Worm (Caenorhabditis elegans) whole organism, L1 larva: ENCODE data around the gene srj-39.

Experiments used
- nhr-11 ChIP-seq: fragments of 150-350 bp; optimal IDR thresholded peaks from 2 replicates; lab custom pipeline; 2014; ENCODE audit warnings: missing biosample characterization, missing genetic modification characterization
- unc-62 ChIP-seq: fragments of 150-350 bp; optimal IDR thresholded peaks from 2 replicates; lab custom pipeline; 2014; ENCODE audit warnings: missing biosample characterization, missing genetic modification reagents, missing genetic modification characterization

- no peak for TF ChIP-seq unc-62
- no peak for TF ChIP-seq nhr-11 (tag; lab: Kevin White, UChicago)
Observed at ce11 chrV:4082952-4083351, 21.4 kb upstream of the srj-39 start, which contains the start of gene F38H12.5.
